Worm (Caenorhabditis elegans): ENCODE measurements around the gene C29E4.14.

DNA sequence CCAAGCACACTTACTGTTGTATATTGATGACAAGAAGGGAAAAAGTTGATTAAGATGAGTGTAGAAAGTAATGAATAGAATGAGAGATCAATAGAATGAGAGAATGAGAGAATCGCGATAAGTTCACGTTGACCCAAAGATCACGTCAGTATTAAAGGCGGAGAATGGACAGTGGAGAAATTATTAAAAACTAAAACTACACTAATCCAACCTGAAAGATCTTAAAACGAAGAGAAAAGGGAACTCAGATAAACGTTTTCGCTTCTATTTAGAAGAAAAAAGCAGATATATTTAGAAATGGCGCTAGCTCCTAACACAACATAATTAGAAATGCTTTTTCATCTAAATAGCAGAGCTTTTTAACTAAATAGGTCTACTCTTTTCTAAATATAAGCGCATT lies 33.3 kb downstream of the C29E4.14 start, which contains the start of gene let-754:
- TF ChIP-seq ZK546.5 (tag; optimal IDR thresholded peaks at IDR 0.05) (no peak), lin-39 (tag; optimal IDR thresholded peaks at IDR 0.05) (no peak), lin-13 (GFP tag; optimal IDR thresholded peaks at IDR 0.05) (no peak), ama-1 (optimal IDR thresholded peaks at IDR 0.05) (no peak), C34F6.9 (tag; optimal IDR thresholded peaks at IDR 0.05) (no peak), nhr-10 (tag; optimal IDR thresholded peaks at IDR 0.05) (no peak), R02D3.7 (tag; optimal IDR thresholded peaks at IDR 0.05) (no peak)

All from whole organism, L2 larva.